Fruit fly (Drosophila melanogaster) whole organism, wandering third instar larva: Measurements from ENCODE around the gene Tasp1.

Experiments used
- Abd-B ChIP-seq: fragments of >200 bp; optimal IDR thresholded peaks from 2 replicates; lab custom pipeline; 2017; ENCODE audit warnings: missing biosample characterization, missing genetic modification characterization
- CG32264 ChIP-seq: fragments of 200-800 bp; sonication (Bioruptor generic); optimal IDR thresholded peaks from 2 replicates; lab custom pipeline; 2016; ENCODE audit warnings: missing biosample characterization, missing genetic modification characterization
- CG9705 ChIP-seq: fragments of 200-800 bp; sonication (Bioruptor generic); optimal IDR thresholded peaks from 2 replicates; lab custom pipeline; 2018; ENCODE audit warnings: missing biosample characterization, mild to moderate bottlenecking, missing genetic modification characterization
- CrebA ChIP-seq: fragments of 200-800 bp; sonication (Bioruptor generic); optimal IDR thresholded peaks from 2 replicates; lab custom pipeline; 2016; ENCODE audit warnings: missing biosample characterization, mild to moderate bottlenecking, missing genetic modification characterization, borderline replicate concordance
- Dfd ChIP-seq: fragments of >200 bp; optimal IDR thresholded peaks from 2 replicates; lab custom pipeline; 2017; ENCODE audit warnings: missing biosample characterization, missing genetic modification characterization
- Dif ChIP-seq: fragments of 200-275, 200-300 bp; sonication (Bioruptor generic); optimal IDR thresholded peaks from 2 replicates; lab custom pipeline; 2018; ENCODE audit warnings: missing biosample characterization, missing genetic modification characterization; ENCODE audit not compliant: partially characterized antibody
- GATAd ChIP-seq: sonication (Bioruptor generic); optimal IDR thresholded peaks from 2 replicates; lab custom pipeline; 2016; ENCODE audit warnings: missing biosample characterization, missing genetic modification characterization
- HLH106 ChIP-seq: fragments of 200-800 bp; optimal IDR thresholded peaks from 3 replicates; lab custom pipeline; 2019; ENCODE audit warnings: missing biosample characterization, mild to moderate bottlenecking, missing genetic modification characterization, moderate library complexity
- Hnf4 ChIP-seq: fragments of 200-800 bp; sonication (Bioruptor generic); optimal IDR thresholded peaks from 2 replicates; lab custom pipeline; 2016; ENCODE audit warnings: missing biosample characterization, mild to moderate bottlenecking, missing genetic modification characterization
- Hr78 ChIP-seq: fragments of >200 bp; optimal IDR thresholded peaks from 2 replicates; lab custom pipeline; 2017; ENCODE audit warnings: missing biosample characterization, missing genetic modification characterization
- Hr83 ChIP-seq: fragments of 200-300 bp; sonication (Bioruptor generic); optimal IDR thresholded peaks from 2 replicates; lab custom pipeline; 2016; ENCODE audit warnings: missing biosample characterization, mild to moderate bottlenecking, missing genetic modification characterization, moderate library complexity; ENCODE audit not compliant: poor library complexity, severe bottlenecking
- Jra ChIP-seq: sonication (Bioruptor generic); optimal IDR thresholded peaks from 2 replicates; lab custom pipeline; 2016; ENCODE audit warnings: missing biosample characterization, missing genetic modification characterization
- Mio ChIP-seq: sonication (Bioruptor generic); optimal IDR thresholded peaks from 2 replicates; lab custom pipeline; 2016; ENCODE audit warnings: missing biosample characterization, missing genetic modification characterization
- Myc ChIP-seq: fragments of >200 bp; optimal IDR thresholded peaks from 2 replicates; lab custom pipeline; 2017
- N ChIP-seq: fragments of >200 bp; optimal IDR thresholded peaks from 2 replicates; lab custom pipeline; 2018; ENCODE audit warnings: missing biosample characterization, missing external identifiers, missing genetic modification characterization
- OdsH ChIP-seq: fragments of 200-800 bp; sonication (Bioruptor generic); optimal IDR thresholded peaks from 2 replicates; lab custom pipeline; 2016; ENCODE audit warnings: missing biosample characterization, mild to moderate bottlenecking, missing genetic modification characterization
- Rel ChIP-seq, 2 experiments: fragments of 200-800 bp; sonication (Bioruptor generic) in 1 of 2; optimal IDR thresholded peaks; 2 replicates in 1 of 2; 3 replicates in 1 of 2; lab custom pipeline; 2016 to 2019; ENCODE audit warnings: mild to moderate bottlenecking in 2 of 2, missing biosample characterization in 2 of 2, missing genetic modification characterization in 2 of 2, moderate library complexity in 1 of 2
- Sp1 ChIP-seq: fragments of 200-800 bp; sonication (Bioruptor generic); optimal IDR thresholded peaks from 3 replicates; lab custom pipeline; 2019; ENCODE audit warnings: missing biosample characterization, mild to moderate bottlenecking, missing genetic modification characterization, moderate library complexity
- Vsx2 ChIP-seq: fragments of 200-300, 225-300 bp; sonication (Bioruptor generic); optimal IDR thresholded peaks from 2 replicates; lab custom pipeline; 2018; ENCODE audit warnings: missing biosample characterization, missing genetic modification characterization; ENCODE audit not compliant: partially characterized antibody
- br ChIP-seq: fragments of 200-800 bp; sonication (Bioruptor generic); optimal IDR thresholded peaks from 2 replicates; lab custom pipeline; 2016; ENCODE audit warnings: missing biosample characterization, missing genetic modification characterization
- brk ChIP-seq: fragments of 200-800 bp; sonication (Bioruptor generic); optimal IDR thresholded peaks from 2 replicates; lab custom pipeline; 2016; ENCODE audit warnings: missing biosample characterization, mild to moderate bottlenecking, missing genetic modification characterization
- dl ChIP-seq, 2 experiments: fragments of 175-275, 200-275 bp in 1 of 2; fragments of 200-275 bp in 1 of 2; sonication (Bioruptor generic); optimal IDR thresholded peaks; lab custom pipeline; 2018; ENCODE audit warnings: mild to moderate bottlenecking in 2 of 2, missing biosample characterization in 2 of 2, missing genetic modification characterization in 2 of 2, moderate library complexity in 2 of 2; ENCODE audit not compliant: partially characterized antibody in 2 of 2, insufficient read depth in 1 of 2
- dmrt93B ChIP-seq: fragments of 200-800 bp; sonication (Bioruptor generic); optimal IDR thresholded peaks from 2 replicates; lab custom pipeline; 2018; ENCODE audit warnings: missing biosample characterization, mild to moderate bottlenecking, missing genetic modification characterization
- dsf ChIP-seq: sonication (Bioruptor generic); optimal IDR thresholded peaks from 2 replicates; lab custom pipeline; 2016; ENCODE audit warnings: missing biosample characterization, missing genetic modification characterization, borderline replicate concordance
- ey ChIP-seq: fragments of 200-800 bp; sonication (Bioruptor generic); optimal IDR thresholded peaks from 2 replicates; lab custom pipeline; 2016; ENCODE audit warnings: missing biosample characterization, missing genetic modification characterization
- foxo ChIP-seq, 2 experiments: fragments of 200-800 bp; sonication (Bioruptor generic); optimal IDR thresholded peaks; 2 replicates in 1 of 2; 3 replicates in 1 of 2; lab custom pipeline; 2016 to 2017; ENCODE audit warnings: missing biosample characterization in 2 of 2, missing genetic modification characterization in 2 of 2
- fru ChIP-seq: fragments of 200-800 bp; sonication (Bioruptor generic); optimal IDR thresholded peaks from 3 replicates; lab custom pipeline; 2016; ENCODE audit warnings: missing biosample characterization, mild to moderate bottlenecking, missing genetic modification characterization
- h ChIP-seq: fragments of 200-800 bp; sonication (Bioruptor generic); optimal IDR thresholded peaks from 3 replicates; lab custom pipeline; 2016; ENCODE audit warnings: missing biosample characterization, mild to moderate bottlenecking, missing genetic modification characterization
- jim ChIP-seq: fragments of 175-275, 200-325 bp; sonication (Bioruptor generic); optimal IDR thresholded peaks from 2 replicates; lab custom pipeline; 2016; ENCODE audit warnings: missing biosample characterization, mild to moderate bottlenecking, missing genetic modification characterization
- lola ChIP-seq: fragments of >200 bp; optimal IDR thresholded peaks from 2 replicates; lab custom pipeline; 2017; ENCODE audit warnings: missing biosample characterization, missing genetic modification characterization
- pan ChIP-seq: fragments of >200 bp; optimal IDR thresholded peaks from 2 replicates; lab custom pipeline; 2017
- psq ChIP-seq: fragments of 200-800 bp; sonication (Bioruptor generic); optimal IDR thresholded peaks from 3 replicates; lab custom pipeline; 2017; ENCODE audit warnings: missing biosample characterization, mild to moderate bottlenecking, missing genetic modification characterization, moderate library complexity
- rgr ChIP-seq: fragments of 200-800 bp; sonication (Bioruptor generic); optimal IDR thresholded peaks from 3 replicates; lab custom pipeline; 2016; ENCODE audit warnings: missing biosample characterization, mild to moderate bottlenecking, missing genetic modification characterization
- sage ChIP-seq: fragments of 200-800 bp; sonication (Bioruptor generic); optimal IDR thresholded peaks from 2 replicates; lab custom pipeline; 2016; ENCODE audit warnings: missing biosample characterization, mild to moderate bottlenecking, missing genetic modification characterization
- sv ChIP-seq: fragments of 200-800 bp; sonication (Bioruptor generic); optimal IDR thresholded peaks from 3 replicates; lab custom pipeline; 2016; ENCODE audit warnings: missing biosample characterization, missing genetic modification characterization
- tai ChIP-seq: sonication (Bioruptor generic); optimal IDR thresholded peaks from 2 replicates; lab custom pipeline; 2016; ENCODE audit warnings: missing biosample characterization, missing genetic modification characterization
- usp ChIP-seq: fragments of >200 bp; optimal IDR thresholded peaks from 2 replicates; lab custom pipeline; 2017; ENCODE audit warnings: missing biosample characterization, missing genetic modification characterization
- woc ChIP-seq: sonication (Bioruptor generic); optimal IDR thresholded peaks from 2 replicates; lab custom pipeline; 2016; ENCODE audit warnings: missing biosample characterization, mild to moderate bottlenecking, missing genetic modification characterization

Gene Tasp1

dm6 chr3L:16052145-16053025, 34.9 kb downstream of the Tasp1 start (continued):
- TF ChIP-seq Myc (lab: Kevin White, UChicago) (no peak), Hnf4 (GFP tag; lab: Kevin White, UChicago) (peak; percentile 5), CrebA (peak; percentile 30), psq (GFP tag; lab: Kevin White, UChicago) (peak; percentile 15), brk (GFP tag; lab: Kevin White, UChicago) (no peak), usp (no peak)

DNA sequence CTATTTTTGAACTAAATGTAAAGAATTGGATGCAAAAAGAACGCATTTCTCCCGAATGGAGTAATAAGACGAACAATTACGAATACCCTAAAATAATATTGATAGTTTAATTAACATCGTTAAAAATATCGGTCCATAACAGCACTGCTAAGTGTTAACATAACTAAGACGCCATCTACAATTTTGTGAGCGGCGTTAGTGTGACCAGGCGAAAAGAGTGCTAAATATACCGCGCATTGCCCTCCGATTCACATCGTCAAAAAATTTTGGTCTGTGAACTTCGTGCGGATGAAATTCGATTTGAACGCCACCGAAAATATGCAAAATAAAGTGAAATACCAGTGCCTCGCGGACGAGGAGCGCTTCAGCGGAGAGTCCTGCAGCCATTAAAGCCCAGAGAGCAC, 35.6 kb downstream of the Tasp1 start, which contains the start of gene Mbs:
Gene Mbs (plus strand): TSS at position 241 of the 404 bp plus-strand sequence.
- TF ChIP-seq woc (GFP tag; lab: Kevin White, UChicago) (peak; percentile 42), CG9705 (GFP tag; lab: Kevin White, UChicago) (no peak), ey (GFP tag; lab: Kevin White, UChicago) (no peak), usp (no peak), dsf (GFP tag; lab: Kevin White, UChicago) (no peak), Sp1 (peak; percentile 52), sage (GFP tag; lab: Kevin White, UChicago) (no peak), CrebA (no peak), pan (lab: Kevin White, UChicago) (no peak), rgr (no peak), fru (GFP tag; lab: Kevin White, UChicago) (no peak), CG32264 (GFP tag; lab: Kevin White, UChicago) (no peak), Hr83 (no peak), dmrt93B (GFP tag; lab: Kevin White, UChicago) (no peak), Abd-B (GFP tag; lab: Kevin White, UChicago) (no peak), sv (GFP tag; lab: Kevin White, UChicago) (no peak), brk (GFP tag; lab: Kevin White, UChicago) (peak; percentile 37), jim (GFP tag; lab: Kevin White, UChicago) (no peak), Rel (GFP tag; optimal IDR thresholded peaks at IDR 0.05; lab: Kevin White, UChicago) (no peak), Rel (tag; optimal IDR thresholded peaks at IDR 0.05; lab: Kevin White, UChicago) (peak; percentile 57), tai (peak; percentile 32), br (GFP tag; lab: Kevin White, UChicago) (no peak), foxo (GFP tag; optimal IDR thresholded peaks at IDR 0.05; lab: Kevin White, UChicago) (no peak), Hnf4 (GFP tag; lab: Kevin White, UChicago) (peak; percentile 42), Myc (lab: Kevin White, UChicago) (no peak), h (GFP tag; lab: Kevin White, UChicago) (no peak), dl (GFP tag; optimal IDR thresholded peaks at IDR 0.05; lab: Kevin White, UChicago; ENCODE audit: insufficient read depth in 1 of 2, partially characterized antibody in 2 of 2) (no peak), Hr78 (GFP tag; lab: Kevin White, UChicago) (no peak), OdsH (GFP tag; lab: Kevin White, UChicago) (no peak), psq (GFP tag; lab: Kevin White, UChicago) (no peak), Mio (GFP tag; lab: Kevin White, UChicago) (no peak), N (GFP tag; lab: Kevin White, UChicago) (no peak), lola (GFP tag; lab: Kevin White, UChicago) (no peak), GATAd (no peak), Jra (GFP tag; lab: Kevin White, UChicago) (no peak), Dfd (GFP tag; lab: Kevin White, UChicago) (no peak), HLH106 (tag; lab: Kevin White, UChicago) (peak; percentile 24), Vsx2 (peak; percentile 50), Dif (GFP tag; lab: Kevin White, UChicago) (no peak)
